Worm (Caenorhabditis elegans): ENCODE data around the gene gei-8.

Gene gei-8

DNA sequence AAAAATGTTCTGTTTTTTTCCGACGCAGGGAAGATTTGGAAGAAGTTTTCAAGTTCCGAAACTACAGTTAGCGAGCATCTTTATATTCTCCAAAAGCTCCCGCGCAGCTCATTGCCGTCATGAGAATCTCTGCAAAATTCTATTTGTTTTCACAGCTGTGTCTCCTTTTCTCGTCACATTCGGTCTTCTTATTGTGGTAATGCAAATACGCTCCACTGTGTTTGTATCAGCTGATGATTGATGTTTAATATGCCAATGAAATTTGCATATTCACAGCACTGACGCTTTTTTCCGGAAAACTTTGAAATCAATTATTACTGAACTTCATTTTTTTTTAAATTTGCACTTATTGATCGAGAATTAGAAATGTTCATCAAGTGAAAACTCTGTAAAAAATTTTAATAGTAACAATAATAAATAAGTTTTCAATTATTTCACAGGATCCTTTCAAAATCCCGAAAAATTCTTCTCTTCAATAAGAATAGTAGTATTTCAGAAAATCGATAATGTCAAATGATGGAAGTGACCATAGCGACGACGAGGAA is 27.9 kb downstream of the gei-8 start, which contains the start of gene K06H7.2 (continued):
- TF ChIP-seq lin-13 (GFP tag; optimal IDR thresholded peaks at IDR 0.05) (no peak), sptf-1 (tag; optimal IDR thresholded peaks at IDR 0.05) (no peak), mep-1 (tag; optimal IDR thresholded peaks at IDR 0.05) (peak; percentile 77), ceh-90 (tag; optimal IDR thresholded peaks at IDR 0.05) (no peak), ceh-82 (tag; optimal IDR thresholded peaks at IDR 0.05) (peak in 1 of 3 experiments; percentile 39), unc-62 (GFP tag; optimal IDR thresholded peaks at IDR 0.05) (no peak), lin-15B (tag; optimal IDR thresholded peaks at IDR 0.05) (peak; percentile 78), nhr-77 (tag; optimal IDR thresholded peaks at IDR 0.05) (peak; percentile 63), hlh-17 (GFP tag; optimal IDR thresholded peaks at IDR 0.05; ENCODE audit: borderline replicate concordance) (no peak), sup-37 (GFP tag; optimal IDR thresholded peaks at IDR 0.05) (no peak), tbx-2 (tag; optimal IDR thresholded peaks at IDR 0.05) (peak; percentile 35), Y116A8C.19 (tag; optimal IDR thresholded peaks at IDR 0.05; ENCODE audit: borderline replicate concordance) (no peak), hlh-4 (tag; optimal IDR thresholded peaks at IDR 0.05) (no peak), elt-2 (tag; optimal IDR thresholded peaks at IDR 0.05) (no peak), jun-1 (tag; optimal IDR thresholded peaks at IDR 0.05) (no peak), fkh-10 (GFP tag; optimal IDR thresholded peaks at IDR 0.05) (peak; percentile 30), lir-3 (tag; optimal IDR thresholded peaks at IDR 0.05; ENCODE audit: poor library complexity) (no peak), unc-130 (tag; optimal IDR thresholded peaks at IDR 0.05) (no peak), lin-14 (GFP tag; optimal IDR thresholded peaks at IDR 0.05) (peak; percentile 76), lin-35 (GFP tag; optimal IDR thresholded peaks at IDR 0.05) (peak; percentile 53 to 78), elt-3 (tag; optimal IDR thresholded peaks at IDR 0.05) (no peak), zip-4 (GFP tag; optimal IDR thresholded peaks at IDR 0.05) (no peak), nhr-237 (tag; optimal IDR thresholded peaks at IDR 0.05) (peak; percentile 57), nhr-47 (tag; optimal IDR thresholded peaks at IDR 0.05) (peak; percentile 55), aly-2 (tag; optimal IDR thresholded peaks at IDR 0.05) (no peak), dsc-1 (tag; optimal IDR thresholded peaks at IDR 0.05) (peak; percentile 19), hpl-2 (GFP tag; optimal IDR thresholded peaks at IDR 0.05) (no peak), ces-1 (GFP tag; optimal IDR thresholded peaks at IDR 0.05) (no peak), nhr-85 (tag) (peak; percentile 26), ztf-4 (tag; optimal IDR thresholded peaks at IDR 0.05) (no peak), irx-1 (tag; optimal IDR thresholded peaks at IDR 0.05) (no peak), aha-1 (tag; optimal IDR thresholded peaks at IDR 0.05) (no peak), lsy-2 (tag; optimal IDR thresholded peaks at IDR 0.05) (peak; percentile 67 to 90), efl-1 (optimal IDR thresholded peaks at IDR 0.05) (peak; percentile 69 to 73), efl-1 (GFP tag; optimal IDR thresholded peaks at IDR 0.05 in 1 of 2) (peak; percentile 66 to 92), dpl-1 (GFP tag; optimal IDR thresholded peaks at IDR 0.05) (peak; percentile 49 to 79 (median 52)), nhr-11 (tag; optimal IDR thresholded peaks at IDR 0.05) (no peak), xbp-1 (tag; optimal IDR thresholded peaks at IDR 0.05) (no peak), ceh-88 (GFP tag; IDR thresholded peaks at IDR 0.05) (no peak), vab-15 (tag; optimal IDR thresholded peaks at IDR 0.05) (peak; percentile 22), nhr-20 (tag; optimal IDR thresholded peaks at IDR 0.05) (peak; percentile 50), ets-5 (GFP tag; IDR thresholded peaks at IDR 0.05) (no peak), lin-39 (tag; optimal IDR thresholded peaks at IDR 0.05) (no peak), rnt-1 (tag; optimal IDR thresholded peaks at IDR 0.05) (peak; percentile 13), ama-1 (optimal IDR thresholded peaks at IDR 0.05) (no peak), nhr-12 (tag; optimal IDR thresholded peaks at IDR 0.05) (no peak), nhr-76 (tag; optimal IDR thresholded peaks at IDR 0.05) (no peak), nhr-84 (tag; optimal IDR thresholded peaks at IDR 0.05) (no peak), ztf-11 (tag; optimal IDR thresholded peaks at IDR 0.05) (no peak), egl-27 (tag; optimal IDR thresholded peaks at IDR 0.05) (no peak), fkh-4 (tag; optimal IDR thresholded peaks at IDR 0.05; ENCODE audit: borderline replicate concordance) (no peak), nhr-19 (GFP tag; conservative IDR thresholded peaks at IDR 0.05) (no peak), ceh-8 (GFP tag; optimal IDR thresholded peaks at IDR 0.05) (no peak)

All from whole organism, L1 larva.